Fruit fly (Drosophila melanogaster) whole organism, adult: ENCODE results near the gene HIP-R.

Source experiments
- CG11617 ChIP-seq: fragments of 200-800 bp; sonication (Bioruptor generic); optimal IDR thresholded peaks from 2 replicates; lab custom pipeline; 2017; ENCODE audit warnings: mild to moderate bottlenecking, missing biosample characterization, missing genetic modification reagents, missing genetic modification characterization
- CG14711 ChIP-seq: fragments of 200-800 bp; sonication (Bioruptor generic); optimal IDR thresholded peaks from 2 replicates; lab custom pipeline; 2018; ENCODE audit warnings: missing biosample characterization, mild to moderate bottlenecking, missing genetic modification characterization, moderate library complexity
- CG1620 ChIP-seq: fragments of 200-800 bp; sonication (Bioruptor generic); optimal IDR thresholded peaks from 2 replicates; lab custom pipeline; 2016; ENCODE audit warnings: missing biosample characterization, missing genetic modification characterization
- CG5204 ChIP-seq: fragments of 200-800 bp; sonication (Bioruptor generic); optimal IDR thresholded peaks from 2 replicates; lab custom pipeline; 2016; ENCODE audit warnings: missing biosample characterization, missing genetic modification characterization
- CG7045 ChIP-seq: fragments of 200-800 bp; sonication (Bioruptor generic); optimal IDR thresholded peaks from 2 replicates; lab custom pipeline; 2017; ENCODE audit warnings: missing biosample characterization, mild to moderate bottlenecking, missing genetic modification characterization
- CG7101 ChIP-seq: fragments of 200-800 bp; sonication (Bioruptor generic); optimal IDR thresholded peaks from 2 replicates; lab custom pipeline; 2018; ENCODE audit warnings: missing biosample characterization, mild to moderate bottlenecking, missing genetic modification characterization, moderate library complexity
- bab1 ChIP-seq: fragments of 200-800 bp; sonication (Bioruptor generic); optimal IDR thresholded peaks from 3 replicates; lab custom pipeline; 2019; ENCODE audit warnings: missing biosample characterization, mild to moderate bottlenecking, missing genetic modification characterization, moderate library complexity
- ovo ChIP-seq: fragments of 200-800 bp; sonication (Bioruptor generic); optimal IDR thresholded peaks from 2 replicates; lab custom pipeline; 2016; ENCODE audit warnings: missing biosample characterization, missing genetic modification characterization
- pad ChIP-seq: fragments of 200-800 bp; sonication (Bioruptor generic); optimal IDR thresholded peaks from 3 replicates; lab custom pipeline; 2017; ENCODE audit warnings: missing biosample characterization, missing genetic modification characterization, mild to moderate bottlenecking, moderate library complexity, missing genetic modification reagents
- tj ChIP-seq: fragments of 200-800 bp; sonication (Bioruptor generic); optimal IDR thresholded peaks from 3 replicates; lab custom pipeline; 2017; ENCODE audit warnings: missing biosample characterization, mild to moderate bottlenecking, missing genetic modification characterization, moderate library complexity
- toe ChIP-seq: fragments of 200-800 bp; sonication (Bioruptor generic); optimal IDR thresholded peaks from 2 replicates; lab custom pipeline; 2016; ENCODE audit warnings: missing biosample characterization, missing genetic modification characterization

DNA sequence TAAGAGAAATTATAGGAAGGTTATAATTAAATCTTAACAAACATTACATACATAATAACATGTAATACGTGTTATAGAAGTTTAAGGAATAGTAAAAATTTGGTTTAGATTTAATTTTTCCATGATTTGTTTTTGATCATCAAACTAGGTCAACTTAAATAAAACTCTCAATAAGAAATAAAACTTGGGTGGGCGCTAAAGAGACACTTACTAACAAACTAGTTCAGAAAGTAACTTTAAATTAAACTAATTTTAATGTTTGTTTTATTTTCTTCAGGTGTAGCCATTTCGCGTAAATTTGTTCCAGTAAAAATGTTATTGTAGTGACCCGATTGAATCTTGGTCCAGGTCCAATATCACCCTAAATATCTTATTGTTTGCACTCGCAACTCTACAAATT lies 49.5 kb upstream of the HIP-R start:
- TF ChIP-seq CG11617 (GFP tag; lab: Kevin White, UChicago) (no peak), CG7045 (no peak), pad (GFP tag; lab: Kevin White, UChicago) (no peak), toe (GFP tag; lab: Kevin White, UChicago) (no peak), CG1620 (no peak), bab1 (no peak), CG7101 (tag; lab: Kevin White, UChicago) (no peak), CG14711 (no peak), tj (GFP tag; lab: Kevin White, UChicago) (no peak), ovo (no peak), CG5204 (GFP tag; lab: Kevin White, UChicago) (no peak)
